Fruit fly (Drosophila melanogaster): ENCODE measurements around the gene CG9368.

The CG9368 gene

dm6 chr3L:19585979-19586378 is 15.5 kb upstream of the CG9368 start, which contains the start of the genes CG9231 and CG9330 (continued):
- TF ChIP-seq CG10366 (GFP tag; IDR thresholded peaks at IDR 0.05) = no peak
- TF ChIP-seq CG17385 (GFP tag; optimal IDR thresholded peaks at IDR 0.05) = no peak
- TF ChIP-seq pum (GFP tag; optimal IDR thresholded peaks at IDR 0.05) = peak; percentile 18
- no peak for TF ChIP-seq rib (GFP tag; IDR thresholded peaks at IDR 0.05)
- peak; percentile 84 for TF ChIP-seq stwl (tag; optimal IDR thresholded peaks at IDR 0.05)
- TF ChIP-seq CG8944 (GFP tag; optimal IDR thresholded peaks at IDR 0.05) = no peak
- TF ChIP-seq CG10209 (GFP tag; optimal IDR thresholded peaks at IDR 0.05) = no peak
- TF ChIP-seq CG18476 (GFP tag; optimal IDR thresholded peaks at IDR 0.05) = no peak
- TF ChIP-seq tll (GFP tag; optimal IDR thresholded peaks at IDR 0.05) = peak in 1 of 2 experiments; percentile 77
- TF ChIP-seq Ets65A (GFP tag) = peak; percentile 55
- no peak for TF ChIP-seq CG7786 (GFP tag; optimal IDR thresholded peaks at IDR 0.05)
- TF ChIP-seq CG10274 (GFP tag; optimal IDR thresholded peaks at IDR 0.05) = no peak
- TF ChIP-seq twi (tag; optimal IDR thresholded peaks at IDR 0.05) = no peak
- no peak for TF ChIP-seq CG7271 (tag; optimal IDR thresholded peaks at IDR 0.05)
- no peak for TF ChIP-seq ttk (GFP tag; IDR thresholded peaks at IDR 0.05)
- TF ChIP-seq CG14050 (GFP tag; IDR thresholded peaks at IDR 0.05) = no peak
- no peak for TF ChIP-seq jigr1 (GFP tag; IDR thresholded peaks at IDR 0.05)
- no peak for TF ChIP-seq chm (GFP tag; IDR thresholded peaks at IDR 0.05)
- no peak for TF ChIP-seq Drgx (GFP tag; IDR thresholded peaks at IDR 0.05)
- TF ChIP-seq oc (tag; optimal IDR thresholded peaks at IDR 0.05) = no peak
- TF ChIP-seq CG30403 (GFP tag; optimal IDR thresholded peaks at IDR 0.05) = peak; percentile 61
- no peak for TF ChIP-seq Tbp (GFP tag; optimal IDR thresholded peaks at IDR 0.05)
- no peak for TF ChIP-seq Poxn (GFP tag; IDR thresholded peaks at IDR 0.05)
- TF ChIP-seq CG4854 (GFP tag; optimal IDR thresholded peaks at IDR 0.05) = peak; percentile 31
- peak; percentile 49 for TF ChIP-seq Deaf1 (tag; optimal IDR thresholded peaks at IDR 0.05)
- TF ChIP-seq MESR4 (GFP tag; optimal IDR thresholded peaks at IDR 0.05) = peak; percentile 45
- peak; percentile 86 for TF ChIP-seq CG9797 (GFP tag; optimal IDR thresholded peaks at IDR 0.05)
- no peak for TF ChIP-seq Mes4 (GFP tag; optimal IDR thresholded peaks at IDR 0.05)
- TF ChIP-seq Mad (GFP tag; optimal IDR thresholded peaks at IDR 0.05) = no peak
- TF ChIP-seq CG12299 (tag; optimal IDR thresholded peaks at IDR 0.05) = no peak
- no peak for TF ChIP-seq Hr78 (GFP tag; optimal IDR thresholded peaks at IDR 0.05)
- peak; percentile 9 for TF ChIP-seq az2 (GFP tag; optimal IDR thresholded peaks at IDR 0.05)
- no peak for TF ChIP-seq amos (GFP tag; IDR thresholded peaks at IDR 0.05; ENCODE audit: partially characterized antibody)
- peak; percentile 76 for TF ChIP-seq gfzf (GFP tag; optimal IDR thresholded peaks at IDR 0.05)
- TF ChIP-seq tap (tag; optimal IDR thresholded peaks at IDR 0.05) = no peak
- TF ChIP-seq CG14667 (GFP tag; IDR thresholded peaks at IDR 0.05) = no peak
- no peak for TF ChIP-seq CG2875 (GFP tag; optimal IDR thresholded peaks at IDR 0.05)
- peak; percentile 56 for TF ChIP-seq HmgZ (tag; optimal IDR thresholded peaks at IDR 0.05)
- TF ChIP-seq pros (GFP tag; optimal IDR thresholded peaks at IDR 0.05) = no peak
- TF ChIP-seq tgo (GFP tag; IDR thresholded peaks at IDR 0.05) = no peak
- no peak for TF ChIP-seq CG18599 (GFP tag; optimal IDR thresholded peaks at IDR 0.05)
- no peak for TF ChIP-seq dati (GFP tag; IDR thresholded peaks at IDR 0.05)
- TF ChIP-seq Ada2b (GFP tag; IDR thresholded peaks at IDR 0.05) = 0 out of 2 replicates have a peak, but pooled peaks have one; percentile 9
- TF ChIP-seq Ssrp (tag; optimal IDR thresholded peaks at IDR 0.05) = no peak
- no peak for TF ChIP-seq CkIIα-i1 (GFP tag; IDR thresholded peaks at IDR 0.05)
- no peak for TF ChIP-seq H2.0 (GFP tag; IDR thresholded peaks at IDR 0.05)
- TF ChIP-seq pan (optimal IDR thresholded peaks at IDR 0.05) = no peak
- peak in 1 of 2 experiments; percentile 60 for TF ChIP-seq pan (GFP tag; optimal IDR thresholded peaks at IDR 0.05 in 1 of 2, IDR thresholded peaks at IDR 0.05 in 1 of 2)
- TF ChIP-seq repo (GFP tag; optimal IDR thresholded peaks at IDR 0.05) = no peak
- TF ChIP-seq NC2β (GFP tag; optimal IDR thresholded peaks at IDR 0.05) = no peak
- TF ChIP-seq CG4282 (GFP tag; optimal IDR thresholded peaks at IDR 0.05) = no peak
- TF ChIP-seq pzg (GFP tag; optimal IDR thresholded peaks at IDR 0.05) = peak; percentile 75
